Fruit fly (Drosophila melanogaster) whole organism, adult: ENCODE results near the gene CG43220.

Experiments used
- CG14711 ChIP-seq: fragments of 200-800 bp; sonication (Bioruptor generic); optimal IDR thresholded peaks from 2 replicates; lab custom pipeline; 2018; ENCODE audit warnings: missing biosample characterization, mild to moderate bottlenecking, missing genetic modification characterization, moderate library complexity
- CG5204 ChIP-seq: fragments of 200-800 bp; sonication (Bioruptor generic); optimal IDR thresholded peaks from 2 replicates; lab custom pipeline; 2016; ENCODE audit warnings: missing biosample characterization, missing genetic modification characterization
- CG7101 ChIP-seq: fragments of 200-800 bp; sonication (Bioruptor generic); optimal IDR thresholded peaks from 2 replicates; lab custom pipeline; 2018; ENCODE audit warnings: missing biosample characterization, mild to moderate bottlenecking, missing genetic modification characterization, moderate library complexity
- Hr96 ChIP-seq: fragments of 200-800 bp; sonication (Bioruptor generic); optimal IDR thresholded peaks from 2 replicates; lab custom pipeline; 2016; ENCODE audit warnings: missing biosample characterization, missing genetic modification characterization
- kay ChIP-seq: fragments of 200-800 bp; sonication (Bioruptor generic); peaks from one replicate; lab custom pipeline; 2016; ENCODE audit warnings: missing biosample characterization, missing genetic modification characterization, borderline replicate concordance
- ovo ChIP-seq: fragments of 200-800 bp; sonication (Bioruptor generic); optimal IDR thresholded peaks from 2 replicates; lab custom pipeline; 2016; ENCODE audit warnings: missing biosample characterization, missing genetic modification characterization
- pad ChIP-seq: fragments of 200-800 bp; sonication (Bioruptor generic); optimal IDR thresholded peaks from 3 replicates; lab custom pipeline; 2017; ENCODE audit warnings: missing biosample characterization, missing genetic modification characterization, mild to moderate bottlenecking, moderate library complexity, missing genetic modification reagents
- tj ChIP-seq: fragments of 200-800 bp; sonication (Bioruptor generic); optimal IDR thresholded peaks from 3 replicates; lab custom pipeline; 2017; ENCODE audit warnings: missing biosample characterization, mild to moderate bottlenecking, missing genetic modification characterization, moderate library complexity
- toe ChIP-seq: fragments of 200-800 bp; sonication (Bioruptor generic); optimal IDR thresholded peaks from 2 replicates; lab custom pipeline; 2016; ENCODE audit warnings: missing biosample characterization, missing genetic modification characterization

DNA sequence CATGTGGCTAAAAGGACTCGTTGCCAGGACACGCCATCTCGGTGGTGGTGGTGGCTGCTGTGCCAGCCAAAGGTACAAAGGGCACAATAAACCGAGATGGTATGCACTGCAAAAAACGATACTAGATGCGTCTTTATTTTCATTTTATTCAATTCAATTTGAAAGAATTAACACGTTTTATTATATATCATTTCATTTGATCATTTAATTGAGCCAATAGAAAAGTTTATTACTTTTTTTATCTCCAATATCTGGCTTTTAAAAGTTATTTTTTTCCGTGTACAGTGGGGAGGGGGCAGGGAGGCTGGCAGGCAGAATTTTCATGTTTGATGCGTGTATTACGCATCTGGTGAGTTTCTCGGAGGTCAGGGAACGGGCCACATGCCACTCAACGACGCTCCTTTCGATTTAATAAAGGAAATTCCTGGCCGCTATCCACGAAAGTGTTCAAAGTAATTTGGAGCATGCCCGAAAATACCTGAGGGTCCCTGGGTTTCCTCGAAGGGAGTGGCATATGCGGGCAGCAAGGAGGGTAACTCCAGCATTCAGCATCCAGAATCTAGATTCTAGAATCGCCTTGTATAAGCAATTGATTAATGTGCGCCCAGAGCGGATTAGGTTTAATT lies 27.8 kb downstream of the CG43220 start:
- TF ChIP-seq ovo (GFP tag; lab: Kevin White, UChicago) (no peak), CG5204 (GFP tag; lab: Kevin White, UChicago) (no peak), tj (GFP tag; lab: Kevin White, UChicago) (no peak), Hr96 (GFP tag; lab: Kevin White, UChicago) (no peak), pad (GFP tag; lab: Kevin White, UChicago) (no peak), toe (GFP tag; lab: Kevin White, UChicago) (no peak), kay (GFP tag; lab: Kevin White, UChicago) (no peak), CG14711 (tag; lab: Kevin White, UChicago) (no peak), CG7101 (tag; lab: Kevin White, UChicago) (no peak)
